Worm (Caenorhabditis elegans): ENCODE results near the gene W03F9.9.

DNA sequence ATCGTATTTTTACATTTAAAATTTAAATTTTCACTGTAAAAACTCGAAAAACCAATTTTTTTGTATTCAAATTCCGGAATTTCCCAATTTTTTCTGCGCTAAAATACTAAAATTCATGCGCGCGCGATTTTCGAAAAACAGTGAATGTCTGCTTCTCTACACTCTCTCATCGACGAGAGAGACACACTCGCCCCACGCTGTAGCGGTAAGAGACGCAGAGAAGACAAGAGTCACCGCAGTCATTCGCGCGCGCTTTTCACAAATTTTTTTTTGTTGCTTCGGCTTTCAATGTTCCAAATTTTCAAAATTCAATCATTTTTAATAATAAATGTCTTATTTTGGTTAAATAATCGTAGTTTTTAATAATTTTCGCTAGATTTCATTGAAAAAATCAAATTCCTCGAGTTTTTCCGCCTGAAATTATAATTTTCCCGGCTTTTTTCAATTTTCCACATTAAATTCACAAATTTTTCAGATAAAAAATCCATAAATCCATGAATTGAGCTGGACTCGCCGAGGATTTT is 47.1 kb downstream of the W03F9.9 start, which contains the start of gene arid-1:
- TF ChIP-seq ztf-23 (GFP tag; IDR thresholded peaks at IDR 0.05), result no peak
- no peak for TF ChIP-seq ref-1 (GFP tag; conservative IDR thresholded peaks at IDR 0.05)
- TF ChIP-seq flt-1 (GFP tag; IDR thresholded peaks at IDR 0.05), result no peak
- no peak for TF ChIP-seq ztf-29 (GFP tag; IDR thresholded peaks at IDR 0.05)
- TF ChIP-seq T22C8.4 (GFP tag; IDR thresholded peaks at IDR 0.05), result no peak
- TF ChIP-seq klf-2 (GFP tag; conservative IDR thresholded peaks at IDR 0.05), result no peak
- TF ChIP-seq cog-1 (tag; optimal IDR thresholded peaks at IDR 0.05), result no peak
- no peak for TF ChIP-seq tab-1 (GFP tag; IDR thresholded peaks at IDR 0.05)
